Fruit fly (Drosophila melanogaster) whole organism, pupa: Measurements from ENCODE around the gene CG42781.

ENCODE experiments used
- CG10348 ChIP-seq: fragments of 200-800 bp; sonication (Bioruptor generic); IDR thresholded peaks from 2 replicates; pipeline ENCODE4 v1.3.6; 2022; ENCODE audit warnings: missing biosample characterization, missing genetic modification characterization
- CG12605 ChIP-seq: fragments of 200-800 bp; sonication (Bioruptor generic); IDR thresholded peaks from 2 replicates; pipeline ENCODE4 v1.3.6; 2022; ENCODE audit warnings: missing biosample characterization, missing genetic modification characterization
- CG13204 ChIP-seq: fragments of 200-800 bp; sonication (Bioruptor generic); optimal IDR thresholded peaks from 2 replicates; lab custom pipeline; 2018; ENCODE audit warnings: missing biosample characterization, mild to moderate bottlenecking, missing genetic modification characterization, moderate library complexity
- CG14655 ChIP-seq: fragments of 200-800 bp; sonication (Bioruptor generic); optimal IDR thresholded peaks from 3 replicates; lab custom pipeline; 2017; ENCODE audit warnings: mild to moderate bottlenecking, missing biosample characterization, missing genetic modification reagents, missing genetic modification characterization
- CG15710 ChIP-seq: fragments of 200-800 bp; sonication (Bioruptor generic); optimal IDR thresholded peaks from 2 replicates; lab custom pipeline; 2018; ENCODE audit warnings: missing biosample characterization, mild to moderate bottlenecking, missing genetic modification characterization, moderate library complexity
- CG17806 ChIP-seq: fragments of 200-800 bp; sonication (Bioruptor generic); optimal IDR thresholded peaks from 2 replicates; lab custom pipeline; 2018; ENCODE audit warnings: missing biosample characterization, mild to moderate bottlenecking, missing genetic modification characterization, moderate library complexity
- CG32121 ChIP-seq: fragments of 200-800 bp; sonication (Bioruptor generic); IDR thresholded peaks from 2 replicates; pipeline ENCODE4 v1.3.6; 2022; ENCODE audit warnings: missing biosample characterization, missing genetic modification characterization
- CG34367 ChIP-seq: fragments of 200-800 bp; sonication (Bioruptor generic); optimal IDR thresholded peaks from 2 replicates; lab custom pipeline; 2018; ENCODE audit warnings: missing biosample characterization, mild to moderate bottlenecking, missing genetic modification characterization
- CG4496 ChIP-seq: fragments of 200-800 bp; sonication (Bioruptor generic); IDR thresholded peaks from 3 replicates; pipeline ENCODE4 v1.3.6; 2022; ENCODE audit warnings: missing biosample characterization, missing genetic modification characterization
- CG8159 ChIP-seq: fragments of 200-800 bp; sonication (Bioruptor generic); optimal IDR thresholded peaks from 3 replicates; lab custom pipeline; 2018; ENCODE audit warnings: missing biosample characterization, mild to moderate bottlenecking, missing genetic modification characterization, moderate library complexity
- CG8301 ChIP-seq: fragments of 200-800 bp; sonication (Bioruptor generic); optimal IDR thresholded peaks from 2 replicates; lab custom pipeline; 2018; ENCODE audit warnings: missing biosample characterization, mild to moderate bottlenecking, missing genetic modification characterization
- CG9948 ChIP-seq: fragments of 200-800 bp; sonication (Bioruptor generic); optimal IDR thresholded peaks from 2 replicates; lab custom pipeline; 2018; ENCODE audit warnings: missing biosample characterization, mild to moderate bottlenecking, missing genetic modification characterization, moderate library complexity
- D1 ChIP-seq: fragments of 200-800 bp; sonication (Bioruptor generic); optimal IDR thresholded peaks from 2 replicates; lab custom pipeline; 2018; ENCODE audit warnings: missing biosample characterization, mild to moderate bottlenecking, missing genetic modification characterization, moderate library complexity
- EcR ChIP-seq: fragments of 200-800 bp; sonication (Bioruptor generic); optimal IDR thresholded peaks from 3 replicates; lab custom pipeline; 2019; ENCODE audit warnings: missing biosample characterization, missing genetic modification characterization, mild to moderate bottlenecking, moderate library complexity, missing genetic modification reagents
- Ets98B ChIP-seq: fragments of 200-800 bp; sonication (Bioruptor generic); IDR thresholded peaks from 2 replicates; pipeline ENCODE4 v1.3.6; 2022; ENCODE audit warnings: missing biosample characterization, missing genetic modification characterization
- Pif1A ChIP-seq: fragments of 200-800 bp; sonication (Bioruptor generic); optimal IDR thresholded peaks from 3 replicates; lab custom pipeline; 2016; ENCODE audit warnings: missing biosample characterization, missing genetic modification characterization
- Pif1B ChIP-seq: fragments of 200-800 bp; sonication (Bioruptor generic); optimal IDR thresholded peaks from 3 replicates; lab custom pipeline; 2016; ENCODE audit warnings: missing biosample characterization, missing genetic modification characterization
- Snoo ChIP-seq: fragments of 200-800 bp; sonication (Bioruptor generic); optimal IDR thresholded peaks from 3 replicates; lab custom pipeline; 2017; ENCODE audit warnings: missing biosample characterization, mild to moderate bottlenecking, missing genetic modification characterization, inconsistent platforms
- fd96Ca ChIP-seq: fragments of 200-800 bp; sonication (Bioruptor generic); IDR thresholded peaks from 3 replicates; pipeline ENCODE4 v1.3.6; 2022; ENCODE audit warnings: missing biosample characterization, missing genetic modification characterization
- gl ChIP-seq: fragments of 200-800 bp; sonication (Bioruptor generic); optimal IDR thresholded peaks from 2 replicates; lab custom pipeline; 2018; ENCODE audit warnings: missing biosample characterization, mild to moderate bottlenecking, missing genetic modification characterization
- rn ChIP-seq: fragments of 200-800 bp; sonication (Bioruptor generic); IDR thresholded peaks from 2 replicates; pipeline ENCODE4 v1.3.6; 2022; ENCODE audit warnings: missing biosample characterization, missing genetic modification characterization

CG42781 gene

DNA sequence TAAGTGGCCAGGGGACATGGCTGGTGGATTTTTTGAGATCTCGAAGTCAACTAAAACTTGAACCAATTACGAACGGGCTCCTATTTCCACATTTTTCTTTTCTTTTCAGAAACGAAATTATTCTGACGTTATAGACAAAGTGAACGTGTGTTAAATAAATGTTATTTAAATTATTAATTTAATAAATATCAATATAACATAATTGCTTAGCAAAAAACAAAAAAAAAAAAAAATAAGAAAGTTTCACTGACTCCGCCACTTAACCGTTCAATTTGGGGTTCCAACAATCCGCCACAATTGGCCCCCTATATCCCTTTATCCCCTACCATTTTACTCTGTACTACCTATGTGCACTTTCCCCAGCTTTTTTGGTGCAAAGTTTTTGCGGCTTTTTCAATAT, at the start of gene CG42781:
Gene CG42781 (minus strand): TSS at position 101 of the 400 bp plus-strand sequence.
- TF ChIP-seq CG4496 (no peak), CG17806 (tag; lab: Kevin White, UChicago) (no peak), EcR (GFP tag; lab: Kevin White, UChicago) (no peak), Ets98B (GFP tag; lab: Robert Waterston, UW) (no peak), gl (tag; lab: Kevin White, UChicago) (no peak), CG9948 (tag; lab: Kevin White, UChicago) (no peak), CG8159 (no peak), CG10348 (GFP tag; lab: Robert Waterston, UW) (no peak), CG32121 (GFP tag; lab: Robert Waterston, UW) (no peak), CG13204 (GFP tag; lab: Kevin White, UChicago) (no peak), Pif1A (no peak), Pif1B (GFP tag; lab: Kevin White, UChicago) (no peak), rn (GFP tag; lab: Robert Waterston, UW) (no peak), CG14655 (GFP tag; lab: Kevin White, UChicago) (no peak), CG12605 (GFP tag; lab: Robert Waterston, UW) (no peak), Snoo (no peak), CG8301 (no peak)

DNA sequence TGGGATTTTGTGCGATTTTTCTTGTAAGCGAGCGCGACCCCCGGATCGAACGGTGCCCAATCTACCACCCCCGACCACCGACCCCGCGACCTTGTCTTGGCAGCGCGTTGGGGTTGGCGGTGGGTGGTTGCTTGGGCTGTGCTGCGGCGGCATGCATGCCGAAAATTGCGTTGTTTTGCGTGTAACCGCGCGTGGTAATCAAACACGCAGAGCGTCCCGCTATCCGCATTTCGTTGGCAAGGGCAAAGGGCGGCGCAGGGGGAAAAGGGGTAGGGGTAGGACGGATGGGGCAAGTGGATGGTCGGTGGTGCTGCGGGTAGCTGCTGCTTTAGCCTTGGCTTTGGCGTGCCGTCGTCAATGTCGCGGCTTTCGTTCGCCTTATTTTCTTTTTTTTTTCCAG, 49.6 kb upstream of the CG42781 start:
- TF ChIP-seq CG12605 (GFP tag; lab: Robert Waterston, UW) (no peak), CG13204 (GFP tag; lab: Kevin White, UChicago) (no peak), Snoo (no peak), CG8301 (no peak), gl (tag; lab: Kevin White, UChicago) (no peak), CG9948 (tag; lab: Kevin White, UChicago) (no peak), fd96Ca (GFP tag; lab: Robert Waterston, UW) (no peak), rn (GFP tag; lab: Robert Waterston, UW) (no peak), CG32121 (GFP tag; lab: Robert Waterston, UW) (no peak), Pif1A (no peak), CG34367 (tag; lab: Kevin White, UChicago) (no peak), Pif1B (GFP tag; lab: Kevin White, UChicago) (no peak), CG10348 (GFP tag; lab: Robert Waterston, UW) (no peak), CG15710 (no peak), D1 (no peak)

DNA sequence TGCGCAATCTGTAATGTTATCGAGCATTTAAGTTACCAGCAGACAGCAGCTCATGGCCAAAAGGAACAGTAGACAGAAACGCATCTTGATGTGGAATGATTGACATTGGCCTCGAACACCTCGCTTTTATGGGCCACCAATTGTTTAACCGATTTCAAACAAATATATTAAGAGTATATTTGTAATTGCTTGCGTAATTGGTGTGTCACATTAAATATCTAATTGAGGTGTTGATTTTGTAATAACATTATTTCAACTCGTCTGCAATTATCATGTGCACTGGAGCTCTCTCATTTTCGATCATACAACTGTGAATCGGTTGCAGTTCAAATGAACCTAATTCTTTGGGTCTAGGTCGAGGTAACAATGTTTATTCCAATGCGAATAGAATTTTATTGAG, 42.9 kb upstream of the CG42781 start, which contains the start of gene CG32726:
Gene CG32726 (minus strand): TSS at position 101 of the 400 bp plus-strand sequence.
- TF ChIP-seq CG12605 (GFP tag; lab: Robert Waterston, UW) (no peak), D1 (no peak), CG4496 (no peak), CG14655 (GFP tag; lab: Kevin White, UChicago) (no peak), Pif1A (no peak), CG13204 (GFP tag; lab: Kevin White, UChicago) (no peak), rn (GFP tag; lab: Robert Waterston, UW) (no peak)

DNA sequence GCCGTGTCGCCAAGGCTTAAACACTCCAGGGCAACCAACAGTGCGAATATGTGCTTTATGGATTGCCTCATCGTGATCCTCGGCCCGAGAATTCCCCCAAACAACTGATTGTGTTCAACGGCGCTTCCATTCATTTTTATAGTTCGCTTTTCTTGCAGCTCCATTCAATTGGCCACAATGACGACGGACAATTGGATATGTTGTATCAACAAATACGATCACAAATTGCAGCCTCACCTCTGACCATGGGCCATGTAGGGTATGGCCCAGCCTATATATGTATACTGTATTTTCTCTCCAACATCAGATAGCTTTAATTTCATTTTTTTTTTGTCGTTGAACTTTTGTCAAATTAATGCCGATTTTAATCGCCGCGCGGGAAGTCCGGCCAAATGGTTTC, 42.0 kb upstream of the CG42781 start, which contains the start of gene CG15036:
Gene CG15036 (minus strand): TSS at position 101 of the 400 bp plus-strand sequence.
- TF ChIP-seq CG12605 (GFP tag; lab: Robert Waterston, UW): no peak
- no peak for TF ChIP-seq fd96Ca (GFP tag; lab: Robert Waterston, UW)
- TF ChIP-seq CG8301: no peak
- TF ChIP-seq EcR (GFP tag; lab: Kevin White, UChicago): no peak
- TF ChIP-seq D1: no peak
- no peak for TF ChIP-seq Snoo
- TF ChIP-seq gl (tag; lab: Kevin White, UChicago): no peak
- TF ChIP-seq CG9948 (tag; lab: Kevin White, UChicago): no peak

DNA sequence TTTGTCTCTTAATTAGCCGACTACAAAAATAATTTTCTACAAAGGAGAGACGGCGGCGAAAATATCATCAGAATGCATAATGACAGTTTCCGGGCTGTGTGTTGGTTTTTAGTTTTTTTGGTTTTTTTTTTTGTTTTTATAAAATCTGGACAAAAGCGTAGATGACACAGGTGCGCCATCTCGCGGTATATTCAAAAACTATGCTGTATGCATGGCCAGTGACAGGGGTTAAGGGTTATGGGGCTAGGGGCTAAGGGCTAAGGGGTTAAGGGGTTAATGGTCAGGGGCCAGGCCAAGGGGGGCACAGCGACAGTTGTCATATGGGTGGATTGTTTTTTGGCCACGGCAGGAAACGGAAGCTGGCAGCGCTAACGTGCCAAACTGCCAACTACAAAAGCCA, 39.8 kb upstream of the CG42781 start:
- TF ChIP-seq CG8301: no peak
- no peak for TF ChIP-seq CG10348 (GFP tag; lab: Robert Waterston, UW)
- no peak for TF ChIP-seq CG8159
- no peak for TF ChIP-seq gl (tag; lab: Kevin White, UChicago)
- no peak for TF ChIP-seq CG14655 (GFP tag; lab: Kevin White, UChicago)
- no peak for TF ChIP-seq CG4496
- no peak for TF ChIP-seq rn (GFP tag; lab: Robert Waterston, UW)
- TF ChIP-seq CG13204 (GFP tag; lab: Kevin White, UChicago): no peak
- TF ChIP-seq D1: no peak
- TF ChIP-seq Ets98B (GFP tag; lab: Robert Waterston, UW): no peak
- TF ChIP-seq Pif1A: no peak
- TF ChIP-seq CG15710: no peak
- TF ChIP-seq CG32121 (GFP tag; lab: Robert Waterston, UW): no peak
- TF ChIP-seq CG12605 (GFP tag; lab: Robert Waterston, UW): no peak
- TF ChIP-seq CG34367 (tag; lab: Kevin White, UChicago): no peak
- TF ChIP-seq CG17806 (tag; lab: Kevin White, UChicago): no peak
- TF ChIP-seq Snoo: no peak
- TF ChIP-seq, all 21 proteins: peak for 0

DNA sequence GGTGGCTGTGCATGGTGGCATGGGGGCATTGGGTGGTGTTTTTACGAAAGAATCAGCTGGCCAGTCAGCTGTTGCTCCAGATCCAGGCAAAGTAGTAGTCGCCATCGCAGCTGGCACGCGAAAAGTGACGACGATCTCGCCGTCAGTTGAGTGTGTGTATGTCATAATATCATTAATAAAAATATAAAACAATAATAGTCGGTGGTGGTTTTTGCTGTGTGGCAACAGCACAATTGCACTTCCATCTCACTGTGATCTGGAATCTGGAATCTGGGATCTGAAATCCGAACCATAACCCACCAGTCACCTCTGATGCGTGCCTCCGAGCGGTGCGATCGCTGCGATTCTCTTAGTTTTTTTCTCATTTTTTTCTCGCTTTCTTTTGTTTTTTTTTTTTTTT, 35.5 kb upstream of the CG42781 start, which contains the start of gene rumpel:
Gene rumpel (plus strand): TSS at position 301 of the 400 bp plus-strand sequence.
- no peak for TF ChIP-seq gl (tag; lab: Kevin White, UChicago)
- no peak for TF ChIP-seq CG4496
- no peak for TF ChIP-seq CG32121 (GFP tag; lab: Robert Waterston, UW)
- no peak for TF ChIP-seq CG12605 (GFP tag; lab: Robert Waterston, UW)
- TF ChIP-seq EcR (GFP tag; lab: Kevin White, UChicago): no peak
- TF ChIP-seq Pif1B (GFP tag; lab: Kevin White, UChicago): no peak
- TF ChIP-seq D1: no peak
- TF ChIP-seq CG8159: no peak
- no peak for TF ChIP-seq CG15710
- no peak for TF ChIP-seq CG13204 (GFP tag; lab: Kevin White, UChicago)
- no peak for TF ChIP-seq CG34367 (tag; lab: Kevin White, UChicago)
- no peak for TF ChIP-seq CG17806 (tag; lab: Kevin White, UChicago)
- no peak for TF ChIP-seq Pif1A
- no peak for TF ChIP-seq rn (GFP tag; lab: Robert Waterston, UW)
- TF ChIP-seq CG9948 (tag; lab: Kevin White, UChicago): no peak
- TF ChIP-seq CG10348 (GFP tag; lab: Robert Waterston, UW): no peak
- no peak for TF ChIP-seq Ets98B (GFP tag; lab: Robert Waterston, UW)
- no peak for TF ChIP-seq CG8301
- no peak for TF ChIP-seq CG14655 (GFP tag; lab: Kevin White, UChicago)
- no peak for TF ChIP-seq Snoo
